Fruit fly (Drosophila melanogaster): ENCODE measurements around the gene Xport-A.

Xport-A gene

DNA sequence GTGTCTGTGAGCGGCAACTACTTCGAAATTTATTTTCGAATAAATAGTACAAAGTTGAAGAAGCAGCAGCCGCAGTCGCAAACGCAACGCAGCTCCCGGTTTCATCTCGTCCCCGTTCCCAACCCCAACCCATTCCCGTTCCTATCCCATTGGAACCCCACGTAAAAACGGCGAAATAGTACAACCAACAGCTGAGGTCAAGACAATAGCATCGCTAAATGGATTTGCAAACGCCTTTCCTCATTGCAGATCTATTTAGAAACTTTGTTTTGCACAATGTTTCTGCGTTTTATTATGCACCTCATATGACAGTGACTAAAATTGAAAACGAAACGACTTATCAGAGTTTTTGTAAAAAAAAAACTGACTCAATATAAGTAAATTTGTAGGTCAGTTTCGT is 23.8 kb downstream of the Xport-A start:
- TF ChIP-seq psq (optimal IDR thresholded peaks at IDR 0.05) (no peak), insv (optimal IDR thresholded peaks at IDR 0.05) (no peak), Myc (optimal IDR thresholded peaks at IDR 0.05) (no peak), h (optimal IDR thresholded peaks at IDR 0.05) (no peak), ttk (optimal IDR thresholded peaks at IDR 0.05) (no peak), Sin3A (optimal IDR thresholded peaks at IDR 0.05) (no peak)

DNA sequence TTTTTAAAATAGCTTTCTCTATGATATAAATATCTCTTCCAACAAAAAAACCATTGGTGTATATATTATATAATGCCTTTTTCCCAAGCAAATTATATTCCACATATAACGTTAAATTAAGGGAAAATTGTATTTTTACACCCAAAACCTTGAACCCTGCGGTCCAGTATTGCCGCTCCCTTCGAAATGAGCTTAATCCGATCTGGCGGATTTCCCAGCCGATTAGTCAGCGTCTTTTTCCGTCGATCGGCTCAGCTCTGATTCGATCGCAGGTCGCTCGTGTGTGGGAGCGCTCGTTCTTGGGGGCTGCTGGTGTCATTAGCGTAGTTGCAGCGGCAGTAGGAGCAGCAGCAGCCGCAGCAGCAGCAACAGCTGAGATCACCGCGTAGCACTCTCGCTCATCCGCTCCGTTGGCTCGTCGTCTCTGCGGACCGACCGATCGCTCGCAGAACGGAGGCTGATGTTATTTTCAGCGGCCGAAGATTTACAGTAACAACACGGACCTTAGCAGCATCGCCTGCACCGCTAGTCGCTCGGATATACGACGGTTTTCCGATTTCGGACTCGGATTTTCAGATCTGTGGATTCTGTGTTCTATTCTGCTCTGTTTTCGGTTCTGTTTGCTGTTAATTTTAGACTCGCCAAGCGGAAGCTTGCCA is 24.7 kb downstream of the Xport-A start, which contains the start of gene CG4733:
CG4733 (plus strand) TSS at position 350 of the 659 bp plus-strand sequence.
- TF ChIP-seq psq (optimal IDR thresholded peaks at IDR 0.05) (no peak), insv (optimal IDR thresholded peaks at IDR 0.05) (no peak), Myc (optimal IDR thresholded peaks at IDR 0.05) (no peak), ttk (optimal IDR thresholded peaks at IDR 0.05) (no peak), h (optimal IDR thresholded peaks at IDR 0.05) (no peak), Sin3A (optimal IDR thresholded peaks at IDR 0.05) (no peak)

DNA sequence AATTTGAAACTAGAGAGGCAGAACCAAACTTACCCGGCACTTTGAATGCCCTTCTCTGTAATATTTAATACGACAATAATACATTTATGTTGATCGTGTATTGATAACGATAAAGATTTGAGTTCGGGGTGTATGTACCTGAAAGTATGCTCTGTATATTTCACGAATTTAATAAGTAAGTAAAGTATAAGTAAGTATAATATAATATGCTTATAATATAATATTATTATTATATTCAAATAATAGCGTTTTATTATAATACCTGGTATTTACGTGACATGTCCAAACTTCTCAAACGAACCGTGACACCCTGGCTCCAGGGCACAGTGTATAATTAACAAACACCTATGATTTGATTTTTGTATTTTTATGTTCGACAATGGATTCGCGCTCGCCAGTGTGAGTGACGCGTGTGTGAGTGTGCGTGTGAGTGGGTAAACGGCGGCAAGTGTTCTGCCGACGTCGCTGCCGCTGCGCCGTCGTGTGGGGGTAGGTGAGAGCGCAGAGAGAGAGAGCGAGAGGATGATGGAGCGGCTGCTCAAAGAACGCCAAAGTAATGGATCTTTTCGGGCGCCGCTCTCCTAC is 25.5 kb downstream of the Xport-A start:
- no peak for TF ChIP-seq insv (optimal IDR thresholded peaks at IDR 0.05)
- TF ChIP-seq psq (optimal IDR thresholded peaks at IDR 0.05), result no peak
- TF ChIP-seq Sin3A (optimal IDR thresholded peaks at IDR 0.05), result no peak

DNA sequence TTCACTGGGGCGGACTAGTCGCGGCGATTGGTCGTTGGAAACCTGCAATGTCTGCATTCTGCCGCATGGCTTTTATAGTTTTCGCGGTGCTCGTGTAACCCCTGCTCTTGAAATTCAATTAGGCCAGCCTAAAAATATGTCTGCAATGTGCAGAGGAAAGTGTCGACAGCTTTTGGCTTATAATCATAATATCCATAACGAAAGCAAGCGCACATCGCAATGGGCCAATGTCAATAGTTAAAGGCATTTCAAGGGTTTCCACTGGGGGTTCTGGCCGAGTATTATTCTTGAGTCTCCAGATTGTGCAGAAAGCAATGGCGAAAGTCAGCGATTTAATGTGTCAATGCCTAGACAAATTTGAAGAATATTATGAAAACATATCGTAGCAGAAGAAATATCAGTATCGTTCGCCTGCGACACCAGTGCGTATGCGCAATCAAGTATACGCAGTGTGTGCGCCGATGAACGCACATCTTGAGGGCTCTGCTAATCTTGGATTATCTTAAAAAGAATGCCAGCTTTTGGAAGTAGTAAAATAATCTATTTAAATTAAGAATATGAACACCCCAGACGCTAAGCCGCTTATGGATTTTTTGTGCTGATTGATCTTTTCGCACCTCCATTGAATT is 26.9 kb downstream of the Xport-A start, which contains the start of gene ninaE:
ninaE (minus strand) TSS at position 51 of the 629 bp plus-strand sequence.
- TF ChIP-seq Sin3A (optimal IDR thresholded peaks at IDR 0.05) (no peak), psq (optimal IDR thresholded peaks at IDR 0.05) (no peak), insv (optimal IDR thresholded peaks at IDR 0.05) (no peak), ttk (optimal IDR thresholded peaks at IDR 0.05) (no peak), h (optimal IDR thresholded peaks at IDR 0.05) (no peak), Myc (optimal IDR thresholded peaks at IDR 0.05) (no peak)

DNA sequence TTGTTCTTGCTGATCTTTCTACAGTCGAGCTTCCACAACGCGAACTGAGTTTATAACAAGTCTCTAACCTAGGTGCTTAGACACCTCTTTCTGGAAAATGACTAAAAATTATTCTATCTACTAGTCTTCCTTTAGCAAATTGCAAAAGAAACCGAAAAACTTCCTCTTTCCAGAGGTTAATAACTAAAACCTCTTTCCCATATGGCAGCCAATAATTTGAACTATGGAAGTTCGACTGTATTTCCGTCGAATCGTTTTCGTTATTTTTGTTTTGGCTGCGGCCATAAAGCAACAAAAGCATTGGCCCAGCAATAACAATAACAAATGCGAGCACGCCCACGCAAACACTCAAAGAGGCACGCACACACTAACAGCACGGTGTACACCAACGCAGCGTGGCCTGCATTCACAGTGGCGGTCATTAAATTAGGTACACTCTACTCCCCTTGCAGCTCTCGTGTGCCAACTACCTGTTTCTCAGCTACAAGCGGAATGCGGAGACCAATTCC is 34.7 kb downstream of the Xport-A start:
- TF ChIP-seq Sin3A (optimal IDR thresholded peaks at IDR 0.05), result no peak
- TF ChIP-seq ttk (optimal IDR thresholded peaks at IDR 0.05), result no peak
- no peak for TF ChIP-seq h (optimal IDR thresholded peaks at IDR 0.05)
- no peak for TF ChIP-seq psq (optimal IDR thresholded peaks at IDR 0.05)
- TF ChIP-seq insv (optimal IDR thresholded peaks at IDR 0.05), result no peak
- TF ChIP-seq Myc (optimal IDR thresholded peaks at IDR 0.05), result no peak

DNA sequence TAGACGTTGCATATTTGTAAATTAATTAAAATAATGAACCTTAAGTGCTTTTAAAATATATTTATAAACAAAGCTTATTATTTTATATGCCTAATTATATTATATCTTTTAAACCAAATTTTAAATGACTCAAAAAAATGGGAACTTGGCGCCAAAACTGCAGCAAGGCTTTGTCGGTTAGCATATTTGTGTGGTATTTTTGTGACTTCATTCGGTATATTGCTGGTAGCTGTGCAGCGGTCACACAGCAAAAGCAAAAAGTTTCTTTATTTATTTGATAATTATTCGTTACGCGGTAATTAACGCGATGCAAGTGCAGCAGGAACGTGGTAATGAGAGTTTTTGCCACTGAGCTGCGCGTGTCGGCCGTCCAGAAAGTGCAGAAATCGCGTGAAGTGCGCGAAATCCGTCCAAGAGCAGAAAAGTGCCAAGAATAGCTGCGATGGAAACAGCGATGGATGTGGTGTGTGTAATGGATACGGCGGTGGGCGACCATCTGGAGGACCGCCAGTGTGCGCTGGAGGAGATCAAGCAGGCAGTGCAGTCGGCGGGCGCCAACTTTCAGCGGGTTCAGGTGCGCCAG is 35.7 kb downstream of the Xport-A start, which contains the start of gene Ask1:
Ask1 (plus strand) TSS at position 250 of the 583 bp plus-strand sequence.
- TF ChIP-seq h (optimal IDR thresholded peaks at IDR 0.05) (no peak), Sin3A (optimal IDR thresholded peaks at IDR 0.05) (no peak)

DNA sequence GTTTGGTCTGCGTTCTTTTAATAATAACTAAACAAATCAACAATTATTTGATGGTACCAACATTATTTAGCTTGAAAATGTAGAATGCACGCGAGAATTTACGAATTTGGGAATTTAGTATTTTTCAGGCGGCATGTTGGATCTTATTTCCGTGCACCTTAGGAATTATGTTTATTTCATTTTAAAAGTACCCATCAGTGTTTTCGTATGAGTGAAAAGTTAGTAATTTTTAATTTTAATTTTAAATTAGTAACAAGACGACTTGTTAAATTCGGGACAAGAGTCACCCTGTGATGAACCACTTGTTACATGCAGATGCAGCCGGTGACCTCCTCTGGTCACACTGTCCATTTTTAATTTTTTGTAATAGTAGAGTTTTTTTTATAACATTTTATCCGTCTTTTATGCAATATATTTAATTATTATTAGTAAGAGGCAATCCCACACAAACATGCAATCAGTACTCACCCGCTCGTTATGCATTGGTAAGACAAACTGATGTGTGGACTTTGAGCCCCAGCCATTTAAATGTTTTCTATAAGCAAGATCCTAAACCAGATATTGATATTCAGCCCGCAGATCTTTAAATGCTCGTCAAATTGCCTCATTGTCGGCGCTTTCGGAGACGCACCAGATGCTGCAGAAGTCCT is 37.7 kb downstream of the Xport-A start, which contains the start of the genes CG17186 and Arc42:
CG17186 (minus strand) TSS at position 88 of the 650 bp plus-strand sequence.
Arc42 (plus strand) TSS at position 311 of the 650 bp plus-strand sequence.
- no peak for TF ChIP-seq h (optimal IDR thresholded peaks at IDR 0.05)
- TF ChIP-seq Myc (optimal IDR thresholded peaks at IDR 0.05), result no peak
- TF ChIP-seq psq (optimal IDR thresholded peaks at IDR 0.05), result no peak

DNA sequence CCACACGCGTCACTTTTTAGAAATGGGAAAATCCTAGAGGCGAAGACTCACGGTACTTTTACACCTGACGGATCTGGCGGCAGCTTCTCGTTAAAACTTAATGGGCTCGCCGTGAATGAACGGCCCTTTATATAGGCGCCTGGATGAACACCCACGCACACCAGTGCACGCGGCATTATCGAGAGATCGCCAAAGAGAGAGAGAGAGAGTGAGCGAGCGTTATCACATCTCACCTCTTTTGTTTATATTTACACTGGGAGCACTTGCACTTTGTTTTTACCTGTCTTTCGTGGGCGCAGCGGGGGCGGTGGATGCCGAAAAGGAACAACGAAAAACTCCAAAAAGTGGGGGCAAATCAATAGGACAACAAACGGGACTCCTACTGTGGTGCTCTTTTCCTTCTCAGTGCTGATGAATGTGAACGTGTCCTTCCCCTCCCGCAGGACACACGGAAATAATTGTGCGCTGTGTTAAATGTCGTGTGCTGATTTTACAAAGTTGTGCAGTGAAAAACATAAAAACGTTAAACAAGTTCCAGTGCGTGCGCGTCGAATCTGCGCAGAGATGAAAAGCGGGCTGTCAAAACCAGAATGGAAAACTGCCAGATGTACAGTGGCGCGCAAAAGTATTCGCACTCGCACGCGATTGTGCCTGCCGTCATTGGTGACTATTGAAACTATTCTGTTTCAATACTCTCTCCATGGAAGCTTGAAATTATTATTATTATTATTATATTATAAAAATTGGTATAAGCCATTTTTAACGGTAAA is 39.9 kb downstream of the Xport-A start, which contains the start of gene Mrp5:
Mrp5 (minus strand) TSS at position 561 of the 770 bp plus-strand sequence.
- TF ChIP-seq ttk (optimal IDR thresholded peaks at IDR 0.05) (no peak), Sin3A (optimal IDR thresholded peaks at IDR 0.05) (no peak), insv (optimal IDR thresholded peaks at IDR 0.05) (no peak), h (optimal IDR thresholded peaks at IDR 0.05) (no peak), Myc (optimal IDR thresholded peaks at IDR 0.05) (no peak), psq (optimal IDR thresholded peaks at IDR 0.05) (no peak)

DNA sequence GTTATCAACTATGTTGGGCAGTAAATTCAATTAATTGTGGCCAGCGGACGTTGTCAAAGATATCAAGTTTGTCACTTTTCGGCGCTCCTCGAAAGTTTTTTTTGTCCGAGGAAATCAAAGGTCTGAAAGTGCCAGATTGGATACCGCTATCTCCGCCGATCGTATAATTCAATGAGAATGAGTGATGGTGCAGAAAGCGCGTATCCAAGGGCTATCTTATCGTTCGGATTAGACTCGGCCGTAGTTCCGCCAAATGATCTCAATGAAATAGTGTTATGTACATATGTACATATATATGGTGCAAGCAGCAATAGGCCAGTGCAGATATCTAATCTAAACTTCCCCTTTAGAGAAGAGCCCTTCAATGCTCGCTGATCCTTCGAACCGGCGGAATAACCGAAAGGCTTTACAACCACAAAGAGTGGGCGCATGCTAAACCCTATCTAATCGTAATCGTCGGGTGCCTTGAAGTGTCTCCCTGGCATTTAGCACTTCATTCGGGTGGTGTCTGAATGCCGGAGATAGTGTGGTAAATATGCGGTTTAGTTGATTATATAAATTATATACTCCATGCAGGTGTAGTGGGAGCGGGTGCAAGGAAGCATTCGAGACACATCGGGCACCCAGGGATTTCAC is 42.0 kb downstream of the Xport-A start:
- TF ChIP-seq ttk (optimal IDR thresholded peaks at IDR 0.05) (no peak), psq (optimal IDR thresholded peaks at IDR 0.05) (no peak), Sin3A (optimal IDR thresholded peaks at IDR 0.05) (no peak), Myc (optimal IDR thresholded peaks at IDR 0.05) (no peak), h (optimal IDR thresholded peaks at IDR 0.05) (no peak), insv (optimal IDR thresholded peaks at IDR 0.05) (no peak)
